Fruit fly (Drosophila melanogaster) whole organism, pupa: ENCODE measurements around the gene CG32365.

ENCODE experiments used
- CG10348 ChIP-seq: fragments of 200-800 bp; sonication (Bioruptor generic); IDR thresholded peaks from 2 replicates; pipeline ENCODE4 v1.3.6; 2022; ENCODE audit warnings: missing biosample characterization, missing genetic modification characterization
- CG14655 ChIP-seq: fragments of 200-800 bp; sonication (Bioruptor generic); optimal IDR thresholded peaks from 3 replicates; lab custom pipeline; 2017; ENCODE audit warnings: mild to moderate bottlenecking, missing biosample characterization, missing genetic modification reagents, missing genetic modification characterization
- CG32121 ChIP-seq: fragments of 200-800 bp; sonication (Bioruptor generic); IDR thresholded peaks from 2 replicates; pipeline ENCODE4 v1.3.6; 2022; ENCODE audit warnings: missing biosample characterization, missing genetic modification characterization
- CG9948 ChIP-seq: fragments of 200-800 bp; sonication (Bioruptor generic); optimal IDR thresholded peaks from 2 replicates; lab custom pipeline; 2018; ENCODE audit warnings: missing biosample characterization, mild to moderate bottlenecking, missing genetic modification characterization, moderate library complexity
- D1 ChIP-seq: fragments of 200-800 bp; sonication (Bioruptor generic); optimal IDR thresholded peaks from 2 replicates; lab custom pipeline; 2018; ENCODE audit warnings: missing biosample characterization, mild to moderate bottlenecking, missing genetic modification characterization, moderate library complexity
- EcR ChIP-seq: fragments of 200-800 bp; sonication (Bioruptor generic); optimal IDR thresholded peaks from 3 replicates; lab custom pipeline; 2019; ENCODE audit warnings: missing biosample characterization, missing genetic modification characterization, mild to moderate bottlenecking, moderate library complexity, missing genetic modification reagents
- Ets98B ChIP-seq: fragments of 200-800 bp; sonication (Bioruptor generic); IDR thresholded peaks from 2 replicates; pipeline ENCODE4 v1.3.6; 2022; ENCODE audit warnings: missing biosample characterization, missing genetic modification characterization
- Pif1A ChIP-seq: fragments of 200-800 bp; sonication (Bioruptor generic); optimal IDR thresholded peaks from 3 replicates; lab custom pipeline; 2016; ENCODE audit warnings: missing biosample characterization, missing genetic modification characterization
- fd96Ca ChIP-seq: fragments of 200-800 bp; sonication (Bioruptor generic); IDR thresholded peaks from 3 replicates; pipeline ENCODE4 v1.3.6; 2022; ENCODE audit warnings: missing biosample characterization, missing genetic modification characterization
- gl ChIP-seq: fragments of 200-800 bp; sonication (Bioruptor generic); optimal IDR thresholded peaks from 2 replicates; lab custom pipeline; 2018; ENCODE audit warnings: missing biosample characterization, mild to moderate bottlenecking, missing genetic modification characterization

dm6 chr3L:7856626-7856937 lies 12.3 kb upstream of the CG32365 start:
- TF ChIP-seq CG32121 (GFP tag; lab: Robert Waterston, UW) (no peak), gl (no peak), CG14655 (GFP tag; lab: Kevin White, UChicago) (no peak), D1 (tag; lab: Kevin White, UChicago) (no peak), Ets98B (GFP tag; lab: Robert Waterston, UW) (no peak), EcR (GFP tag; lab: Kevin White, UChicago) (no peak), fd96Ca (GFP tag; lab: Robert Waterston, UW) (no peak), CG9948 (tag; lab: Kevin White, UChicago) (no peak), Pif1A (GFP tag; lab: Kevin White, UChicago) (no peak), CG10348 (GFP tag; lab: Robert Waterston, UW) (no peak)
